Fruit fly (Drosophila melanogaster) whole organism, larva: ENCODE data around the gene CG17141.

Experiments
- noc ChIP-seq: fragments of 200-800 bp; sonication (Bioruptor generic); optimal IDR thresholded peaks from 3 replicates; lab custom pipeline; 2019; ENCODE audit warnings: missing biosample characterization, mild to moderate bottlenecking, missing genetic modification characterization, moderate library complexity

Gene CG17141

DNA sequence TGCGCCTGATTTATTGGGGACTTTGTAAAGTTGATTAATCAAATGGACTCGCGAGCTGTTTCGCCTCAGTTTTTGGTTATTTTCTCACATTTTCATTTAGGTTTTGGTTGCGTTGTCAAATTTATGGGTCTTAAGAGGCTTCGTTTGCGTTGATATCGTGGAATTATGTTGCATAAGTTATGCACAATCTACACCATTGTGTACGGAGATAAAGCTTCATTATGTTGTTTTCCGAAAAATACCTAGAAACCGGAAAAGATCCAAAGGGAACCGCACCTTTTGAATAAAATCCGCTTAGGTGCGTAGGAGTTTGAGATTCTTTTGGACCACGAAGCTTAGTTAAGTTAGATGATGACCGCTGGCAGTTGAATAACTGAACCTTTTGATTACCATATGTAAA is 9.7 kb upstream of the CG17141 start:
- TF ChIP-seq noc = no peak

DNA sequence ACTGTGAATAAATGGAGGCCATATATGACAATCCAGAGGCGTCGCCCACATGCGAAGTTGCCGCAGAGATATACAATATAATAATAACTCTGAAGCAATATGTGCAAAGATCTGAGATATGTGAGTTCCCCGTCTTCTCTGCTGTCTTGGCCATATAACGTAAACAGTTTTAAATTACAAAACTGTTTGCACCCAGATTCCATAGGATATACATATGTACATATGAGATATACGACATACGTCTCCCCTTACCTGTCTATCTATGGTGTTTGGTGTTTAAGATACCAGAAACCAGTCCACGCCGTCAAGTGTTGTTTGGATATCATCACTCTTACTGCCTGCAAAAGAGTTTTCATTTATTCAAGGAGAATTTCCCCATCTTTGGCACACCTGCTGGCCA is 8.9 kb upstream of the CG17141 start:
- no peak for TF ChIP-seq noc

DNA sequence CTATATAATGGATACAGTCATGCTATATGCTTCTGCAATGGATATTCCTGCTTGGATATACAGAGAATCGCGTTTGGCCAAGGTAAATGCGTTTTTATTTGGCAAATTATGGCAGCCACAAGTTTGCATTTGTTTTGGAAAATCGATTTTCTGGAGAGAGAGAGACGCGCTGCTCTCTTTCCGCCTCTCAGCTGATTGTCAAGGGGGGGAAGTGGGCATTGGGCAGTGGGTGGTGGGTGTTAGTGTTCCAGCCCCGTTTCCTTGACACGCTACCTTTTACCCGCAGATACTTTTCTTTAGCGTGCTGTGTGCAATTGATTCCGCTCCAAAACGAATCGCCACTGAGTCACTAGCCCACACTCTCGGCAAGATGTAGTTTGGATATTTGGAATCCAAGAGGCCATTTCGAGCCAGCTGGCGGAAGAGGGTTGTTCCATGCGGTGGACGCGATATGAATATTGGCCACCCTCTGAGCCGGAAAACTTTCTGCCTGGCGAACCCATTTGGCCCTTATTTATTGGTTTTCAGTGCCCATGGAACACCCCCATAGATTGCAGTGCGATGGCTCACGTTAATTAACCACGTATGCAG is 7.9 kb upstream of the CG17141 start:
- no peak for TF ChIP-seq noc

DNA sequence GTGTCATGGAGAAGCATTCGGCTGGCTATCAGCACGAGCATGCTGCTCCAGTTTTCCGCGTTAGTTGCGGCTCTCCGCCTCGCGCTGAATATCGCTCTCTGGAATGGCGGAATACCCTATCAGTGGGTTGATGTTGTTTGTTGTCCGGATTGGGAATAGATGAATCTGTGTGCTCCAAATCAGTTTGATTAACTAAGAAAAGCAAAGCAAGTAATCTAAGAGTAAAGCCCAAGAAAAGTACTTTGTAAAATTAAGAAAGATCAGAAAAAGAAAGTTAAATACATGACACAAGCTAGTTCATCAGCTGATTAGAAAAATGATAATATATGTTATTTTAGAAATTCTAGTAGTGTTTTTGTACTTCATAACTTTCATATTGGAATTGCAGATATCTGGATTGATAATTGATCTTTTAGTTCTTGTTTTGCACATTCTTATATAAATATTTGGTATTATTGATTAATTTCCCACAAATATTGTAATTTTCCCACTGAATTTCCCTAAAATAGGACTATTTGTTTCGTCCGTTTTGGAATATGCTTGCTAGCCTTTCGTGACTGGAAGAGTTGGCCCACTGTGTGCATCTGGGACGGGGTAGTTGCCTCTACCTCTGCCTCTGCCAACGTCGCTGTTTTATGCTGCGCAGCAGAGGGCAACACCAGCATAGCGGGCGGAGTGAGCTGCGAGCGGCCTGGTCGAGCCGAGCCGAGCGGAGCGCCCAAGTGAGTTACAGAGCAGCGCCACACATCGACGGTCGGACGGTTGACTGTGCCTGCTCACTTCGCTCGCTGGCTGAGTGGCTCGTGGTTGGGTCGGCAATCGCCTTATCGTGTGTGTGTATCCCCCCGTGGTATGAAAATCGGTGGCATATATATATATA is 6.7 kb upstream of the CG17141 start:
- TF ChIP-seq noc = peak; percentile 49

DNA sequence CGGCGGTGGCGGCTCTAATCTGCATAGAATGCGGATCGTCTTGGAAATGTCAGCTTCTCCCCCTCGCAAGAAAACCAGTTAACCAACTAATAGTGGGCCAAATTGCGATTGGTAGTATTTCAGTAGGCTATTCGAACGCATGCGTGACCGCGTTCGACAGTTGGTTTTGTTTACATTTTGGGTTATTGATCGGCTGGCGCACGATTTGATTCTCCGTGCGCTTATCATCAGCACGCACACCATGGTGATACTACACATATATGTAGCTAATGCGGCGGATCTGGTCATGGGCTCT is 6.1 kb upstream of the CG17141 start:
- TF ChIP-seq noc = no peak

DNA sequence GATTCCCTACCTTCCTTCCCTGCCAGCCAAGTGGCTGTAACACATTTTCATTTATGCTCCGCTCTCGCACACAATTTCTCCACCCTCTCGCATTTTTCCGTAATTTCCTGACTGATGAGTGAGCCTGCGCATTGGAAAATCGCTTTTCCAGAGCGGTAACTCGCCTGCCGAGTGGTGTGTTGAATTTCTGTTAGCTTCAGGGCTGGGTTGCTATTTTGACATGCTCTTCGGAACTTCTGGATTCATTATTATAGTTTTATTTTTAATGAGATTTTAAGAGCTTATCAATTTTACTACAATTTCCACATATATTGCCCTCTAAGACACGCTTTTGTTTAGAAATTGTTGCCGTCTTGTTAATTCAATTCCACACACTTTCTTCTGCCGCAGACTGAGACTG is 5.5 kb upstream of the CG17141 start:
- no peak for TF ChIP-seq noc

DNA sequence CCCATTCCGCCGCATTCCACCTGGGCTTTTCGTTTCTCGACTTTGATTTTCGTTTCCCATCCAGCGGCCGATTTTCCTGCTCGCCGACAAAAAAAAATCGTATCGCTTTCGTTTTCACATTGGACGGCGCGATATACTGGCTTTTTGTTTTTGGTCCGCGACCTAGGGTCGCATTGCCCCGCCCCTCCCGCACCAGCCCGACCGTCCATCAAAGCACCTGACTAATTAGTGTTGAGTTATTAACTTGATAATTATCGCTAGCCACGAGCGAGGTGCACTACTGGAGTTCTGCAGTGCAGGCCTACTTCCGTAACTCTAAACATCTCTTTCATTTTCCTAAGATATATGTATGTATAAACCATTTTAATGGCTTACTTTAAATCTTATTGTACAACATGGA is 4.3 kb upstream of the CG17141 start:
- no peak for TF ChIP-seq noc

DNA sequence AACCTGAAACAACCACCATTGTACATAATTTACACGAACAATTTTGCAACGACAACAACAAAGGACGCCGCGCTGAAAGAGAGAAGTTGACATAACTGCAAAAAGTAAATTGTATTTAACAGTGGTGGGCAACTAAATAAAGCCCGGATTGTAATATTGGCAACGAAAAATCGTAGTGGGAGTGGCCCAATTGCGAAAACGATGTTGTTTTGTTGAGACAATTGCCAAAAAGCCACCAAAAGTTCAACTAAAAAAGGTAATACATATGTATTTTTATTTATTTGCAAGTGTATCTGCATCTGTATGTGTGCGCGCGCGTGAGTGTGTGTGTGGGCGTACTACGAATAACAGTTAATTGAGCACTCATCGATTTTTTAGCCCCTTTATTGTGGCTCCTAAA is 3.7 kb upstream of the CG17141 start:
- no peak for TF ChIP-seq noc

DNA sequence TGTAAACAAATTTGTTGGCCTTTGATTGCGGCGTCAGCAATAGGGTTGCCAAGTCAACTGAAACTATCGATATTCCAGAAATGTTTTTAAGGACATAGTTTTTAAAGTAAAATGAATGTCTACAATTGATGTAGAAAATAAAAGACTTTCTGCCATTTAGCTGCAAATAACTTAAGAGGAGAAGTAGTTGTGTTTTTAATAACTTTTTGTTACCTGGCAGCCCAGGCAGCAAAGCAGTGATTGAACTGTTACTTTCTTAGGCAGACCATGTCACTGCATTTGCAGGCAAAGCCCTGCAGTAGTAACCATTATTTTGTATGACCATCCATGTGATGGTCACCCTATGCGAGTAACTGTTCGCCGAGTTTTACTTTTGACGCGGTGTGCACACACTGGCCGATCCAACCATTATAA is 3.1 kb upstream of the CG17141 start, which contains the start of the genes rumi, CG7029 and Usp12-46:
rumi (minus strand) TSS at position 64 of the 414 bp plus-strand sequence.
CG7029 (plus strand) TSS at position 368 of the 414 bp plus-strand sequence.
Usp12-46 (plus strand) TSS at position 368 of the 414 bp plus-strand sequence.
- peak; percentile 82 for TF ChIP-seq noc

DNA sequence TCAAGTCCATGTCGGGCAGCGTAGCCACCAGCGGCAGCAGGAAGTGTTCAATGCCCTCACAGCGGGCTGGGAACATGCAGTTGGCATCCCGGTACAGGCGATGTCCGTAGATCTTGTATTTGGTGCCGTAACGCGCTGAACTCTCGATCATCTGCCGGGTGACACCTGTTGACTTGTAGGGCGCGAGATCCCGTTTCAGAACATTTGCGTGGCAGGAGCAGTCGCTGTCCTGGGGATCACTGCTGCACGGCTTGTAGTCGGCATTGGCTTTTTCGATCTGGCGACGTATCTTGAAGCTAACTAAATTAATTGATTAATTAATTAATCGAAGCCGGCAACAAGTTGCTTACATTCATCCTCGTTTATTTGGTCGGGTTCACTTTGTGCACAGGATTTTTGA is 2.6 kb upstream of the CG17141 start:
- TF ChIP-seq noc = no peak

DNA sequence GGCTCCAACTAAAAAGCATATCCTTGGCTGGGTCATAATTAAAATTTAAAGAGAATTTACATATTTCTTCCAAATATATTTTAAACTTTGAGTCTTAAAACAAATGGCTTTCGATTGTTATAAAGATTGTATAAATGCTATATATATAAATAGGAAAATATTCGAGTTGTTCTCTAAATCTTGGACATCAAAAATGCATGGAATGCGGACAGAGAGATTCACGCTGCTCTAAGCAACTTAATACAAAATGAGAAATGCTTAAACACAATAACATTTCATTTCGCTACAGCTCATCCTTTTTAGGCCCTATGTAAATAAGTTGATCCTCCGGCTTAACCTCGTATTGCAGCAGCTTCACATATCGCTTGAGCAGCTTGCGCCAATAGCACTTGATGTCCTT is 1.6 kb upstream of the CG17141 start, which contains the start of gene CG31139:
CG31139 (minus strand) TSS at position 101 of the 400 bp plus-strand sequence.
- TF ChIP-seq noc = no peak

DNA sequence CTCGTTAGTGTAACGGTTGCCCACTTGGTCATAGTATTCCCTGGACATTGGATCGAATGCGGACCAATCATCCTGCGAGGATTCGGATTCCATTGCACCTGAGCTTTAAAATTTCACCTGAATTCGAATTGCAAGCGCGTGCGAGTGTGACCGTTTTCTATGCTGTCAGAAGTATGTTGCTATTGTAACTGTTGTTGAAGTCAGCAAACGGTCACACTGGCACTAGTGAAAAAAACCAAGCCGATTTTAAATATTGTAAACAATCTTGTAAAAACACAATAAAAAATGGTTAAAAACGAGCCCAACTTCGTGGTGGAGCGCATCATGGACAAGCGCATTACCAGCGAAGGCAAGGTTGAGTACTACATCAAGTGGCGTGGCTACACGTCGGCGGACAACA is 2.0 kb downstream of the CG17141 start, which contains the start of the genes vret and HP1c:
vret (minus strand) TSS at position 150 of the 400 bp plus-strand sequence.
HP1c (plus strand) TSS at position 189 of the 400 bp plus-strand sequence.
- TF ChIP-seq noc = no peak

DNA sequence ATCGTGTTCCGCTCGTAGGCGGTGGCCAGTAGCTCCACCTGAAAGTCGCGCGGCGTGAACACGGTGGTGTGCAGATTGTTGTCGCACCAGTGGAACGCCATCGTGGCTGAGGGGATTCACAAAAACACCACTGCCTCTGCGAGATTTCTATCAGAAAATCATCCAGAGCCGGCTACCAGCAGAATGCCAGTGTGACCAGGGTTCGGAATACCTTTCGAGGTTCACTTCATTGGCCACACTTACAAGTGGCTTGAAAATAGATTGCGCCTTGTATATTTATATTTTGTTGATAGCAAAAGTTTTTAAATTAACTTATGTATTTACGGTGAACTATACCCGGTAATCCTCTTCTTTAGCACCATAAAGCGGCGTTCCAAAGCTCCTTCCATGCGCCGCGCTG is 6.5 kb downstream of the CG17141 start, which contains the start of the genes Dcr-1 and CG6985:
Dcr-1 (minus strand) TSS at position 162 of the 400 bp plus-strand sequence.
CG6985 (plus strand) TSS at position 221 of the 400 bp plus-strand sequence.
- TF ChIP-seq noc = no peak

DNA sequence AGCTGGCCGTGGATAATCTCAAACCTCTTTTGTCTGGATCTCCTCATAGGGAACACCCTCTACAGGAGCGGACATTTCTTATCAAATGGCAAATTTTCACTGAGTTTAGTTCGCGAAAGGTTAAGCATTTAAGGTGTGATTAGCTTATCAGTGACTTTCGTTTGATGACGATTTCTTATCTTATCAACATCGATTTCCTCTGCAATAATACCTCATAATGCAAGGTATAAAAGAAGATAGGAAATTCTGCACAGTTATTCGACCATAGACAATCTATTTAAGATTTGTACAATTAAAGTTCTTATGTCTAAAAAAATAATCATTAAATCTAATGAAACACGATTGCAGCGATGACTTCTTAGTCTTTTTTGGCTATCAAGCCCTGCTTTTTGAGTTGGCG is 13.6 kb downstream of the CG17141 start, which contains the start of gene Takl2:
Takl2 (minus strand) TSS at position 101 of the 400 bp plus-strand sequence.
- no peak for TF ChIP-seq noc

DNA sequence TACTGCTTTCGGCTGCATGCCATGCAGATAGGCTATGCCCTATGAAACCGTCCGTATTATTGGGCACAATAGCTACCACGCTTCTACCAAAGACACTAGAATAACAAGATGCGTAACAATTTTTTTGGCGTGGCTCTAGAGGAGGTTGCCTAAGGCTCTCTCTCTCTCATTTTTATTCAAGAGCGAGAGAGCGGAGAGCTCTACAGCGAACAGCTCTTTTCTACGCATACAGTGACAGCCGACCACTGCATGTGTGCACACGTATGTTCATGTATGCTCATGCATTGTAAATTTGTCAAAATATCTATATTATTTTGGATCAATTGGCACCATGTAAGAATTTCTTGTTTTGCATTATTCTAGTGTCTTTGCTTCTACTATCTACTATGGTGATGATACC is 14.4 kb downstream of the CG17141 start:
- no peak for TF ChIP-seq noc

DNA sequence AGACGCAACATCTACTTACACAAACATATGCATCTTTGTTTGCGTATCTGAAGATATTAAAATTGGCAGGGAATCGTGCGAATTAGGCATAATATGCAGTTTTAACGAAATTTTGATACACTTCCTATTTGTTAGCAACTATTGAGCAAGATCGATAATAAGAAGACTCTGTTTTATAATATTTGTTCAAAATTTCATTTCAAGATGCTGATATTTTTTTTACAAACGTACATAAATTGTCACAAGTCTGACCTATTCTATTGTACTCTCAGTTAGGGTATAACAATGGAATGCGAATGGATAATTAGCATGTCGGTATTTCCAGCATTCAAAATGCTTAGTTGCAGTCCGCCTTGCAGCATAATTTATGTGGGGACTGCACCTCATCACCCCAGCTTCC is 19.5 kb downstream of the CG17141 start:
- TF ChIP-seq noc = no peak

DNA sequence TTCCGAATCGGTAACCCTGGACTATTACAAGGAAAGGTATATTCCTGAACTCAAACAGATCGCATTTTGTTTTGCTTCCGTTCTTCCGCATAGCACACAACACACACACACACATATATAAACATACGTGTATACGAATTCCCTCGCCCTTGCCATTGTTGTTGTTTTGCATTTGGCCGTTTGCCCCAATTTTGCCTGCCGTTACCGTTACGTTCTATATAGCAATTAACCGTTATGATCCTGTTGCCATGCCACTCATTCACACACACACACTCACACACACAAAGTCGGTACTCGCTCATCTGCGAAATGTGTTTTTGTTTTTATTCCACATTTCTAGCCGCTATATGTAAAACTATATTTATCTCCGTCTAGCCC is 20.0 kb downstream of the CG17141 start:
- TF ChIP-seq noc = no peak
